Fruit fly (Drosophila melanogaster) whole organism, embryonic: ENCODE data around the gene CG12182.

ENCODE experiments used
- B-H2 ChIP-seq: fragments of 200-800 bp; sonication (Bioruptor generic); optimal IDR thresholded peaks from 2 replicates; lab custom pipeline; 2018; ENCODE audit warnings: missing biosample characterization, mild to moderate bottlenecking, missing genetic modification characterization
- C15 ChIP-seq: fragments of 200-800 bp; sonication (Bioruptor generic); IDR thresholded peaks from 3 replicates; pipeline ENCODE4 v1.3.6; 2022; ENCODE audit warnings: missing biosample characterization, missing genetic modification characterization
- CG10267 ChIP-seq: fragments of 200-800 bp; sonication (Bioruptor generic); optimal IDR thresholded peaks from 2 replicates; lab custom pipeline; 2018; ENCODE audit warnings: missing biosample characterization, mild to moderate bottlenecking, missing genetic modification characterization, moderate library complexity
- CG10462 ChIP-seq: fragments of 200-800 bp; sonication (Bioruptor generic); optimal IDR thresholded peaks from 2 replicates; lab custom pipeline; 2016; ENCODE audit warnings: missing biosample characterization, missing genetic modification characterization
- CG11560 ChIP-seq: fragments of 200-800 bp; sonication (Bioruptor generic); IDR thresholded peaks from 3 replicates; pipeline ENCODE4 v1.3.6; 2022; ENCODE audit warnings: missing biosample characterization, missing genetic modification characterization
- CG13287 ChIP-seq: fragments of 200-800 bp; sonication (Bioruptor generic); IDR thresholded peaks from 2 replicates; pipeline ENCODE4 v1.3.6; 2022; ENCODE audit warnings: missing biosample characterization, missing genetic modification characterization; ENCODE audit not compliant: partially characterized antibody
- CG14667 ChIP-seq: fragments of 200-800 bp; sonication (Bioruptor generic); IDR thresholded peaks from 2 replicates; pipeline ENCODE4 v1.3.6; 2022; ENCODE audit warnings: missing biosample characterization, missing genetic modification characterization
- CG16863 ChIP-seq: fragments of 200-800 bp; sonication (Bioruptor generic); optimal IDR thresholded peaks from 3 replicates; lab custom pipeline; 2016; ENCODE audit warnings: missing biosample characterization, missing genetic modification characterization
- CG18619 ChIP-seq: fragments of 200-800 bp; sonication (Bioruptor generic); optimal IDR thresholded peaks from 3 replicates; lab custom pipeline; 2017; ENCODE audit warnings: missing biosample characterization, mild to moderate bottlenecking, missing genetic modification characterization
- CG2120 ChIP-seq: fragments of 200-800 bp; sonication (Bioruptor generic); optimal IDR thresholded peaks from 3 replicates; lab custom pipeline; 2016; ENCODE audit warnings: missing biosample characterization, missing genetic modification characterization
- CG2129 ChIP-seq: fragments of 200-800 bp; sonication (Bioruptor generic); IDR thresholded peaks from 2 replicates; pipeline ENCODE4 v1.3.6; 2022; ENCODE audit warnings: missing biosample characterization, missing genetic modification characterization; ENCODE audit not compliant: partially characterized antibody
- CG34422 ChIP-seq: fragments of 200-800 bp; sonication (Bioruptor generic); IDR thresholded peaks from 3 replicates; pipeline ENCODE4 v1.3.6; 2022; ENCODE audit warnings: missing biosample characterization, missing genetic modification characterization
- CG4404 ChIP-seq: fragments of 200-800 bp; sonication (Bioruptor generic); IDR thresholded peaks from 2 replicates; pipeline ENCODE4 v1.3.6; 2022; ENCODE audit warnings: missing biosample characterization, missing genetic modification characterization
- CG7745 ChIP-seq: fragments of 200-800 bp; sonication (Bioruptor generic); optimal IDR thresholded peaks from 2 replicates; lab custom pipeline; 2018; ENCODE audit warnings: missing biosample characterization, mild to moderate bottlenecking, missing genetic modification characterization, moderate library complexity
- CG8089 ChIP-seq: fragments of 200-800 bp; sonication (Bioruptor generic); optimal IDR thresholded peaks from 3 replicates; lab custom pipeline; 2016; ENCODE audit warnings: missing biosample characterization, missing genetic modification characterization
- CG9817 ChIP-seq: fragments of 200-800 bp; sonication (Bioruptor generic); optimal IDR thresholded peaks from 2 replicates; lab custom pipeline; 2018; ENCODE audit warnings: missing biosample characterization, mild to moderate bottlenecking, missing genetic modification characterization, moderate library complexity
- CG9876 ChIP-seq: fragments of 200-800 bp; sonication (Bioruptor generic); optimal IDR thresholded peaks from 2 replicates; lab custom pipeline; 2016; ENCODE audit warnings: missing biosample characterization, missing genetic modification characterization
- Dbx ChIP-seq: fragments of 200-800 bp; sonication (Bioruptor generic); IDR thresholded peaks from 3 replicates; pipeline ENCODE4 v1.3.6; 2022; ENCODE audit warnings: missing biosample characterization, missing genetic modification characterization
- Dek ChIP-seq: fragments of 200-800 bp; sonication (Bioruptor generic); optimal IDR thresholded peaks from 3 replicates; lab custom pipeline; 2019; ENCODE audit warnings: missing biosample characterization, mild to moderate bottlenecking, missing genetic modification characterization, moderate library complexity
- Ets65A ChIP-seq: fragments of 200-800 bp; sonication (Bioruptor generic); peaks from one replicate; lab custom pipeline; 2016; ENCODE audit warnings: missing biosample characterization, missing genetic modification characterization
- HLH4C ChIP-seq: fragments of 200-800 bp; sonication (Bioruptor generic); IDR thresholded peaks from 3 replicates; pipeline ENCODE4 v1.3.6; 2022; ENCODE audit warnings: missing biosample characterization, missing genetic modification characterization; ENCODE audit not compliant: partially characterized antibody
- Hand ChIP-seq: fragments of 200-800 bp; sonication (Bioruptor generic); optimal IDR thresholded peaks from 2 replicates; lab custom pipeline; 2017; ENCODE audit warnings: mild to moderate bottlenecking, missing biosample characterization, missing genetic modification reagents, missing genetic modification characterization
- HmgD ChIP-seq: fragments of 200-800 bp; sonication (Bioruptor generic); optimal IDR thresholded peaks from 3 replicates; lab custom pipeline; 2016; ENCODE audit warnings: missing biosample characterization, missing genetic modification characterization
- HmgZ ChIP-seq: fragments of 200-800 bp; sonication (Bioruptor generic); optimal IDR thresholded peaks from 2 replicates; lab custom pipeline; 2018; ENCODE audit warnings: missing biosample characterization, mild to moderate bottlenecking, missing genetic modification characterization
- Jarid2 ChIP-seq: fragments of 200-800 bp; sonication (Bioruptor generic); optimal IDR thresholded peaks from 3 replicates; lab custom pipeline; 2017; ENCODE audit warnings: mild to moderate bottlenecking, missing biosample characterization, missing genetic modification reagents, missing genetic modification characterization
- Lhr ChIP-seq: fragments of 200-800 bp; sonication (Bioruptor generic); optimal IDR thresholded peaks from 3 replicates; lab custom pipeline; 2017; ENCODE audit warnings: mild to moderate bottlenecking, missing biosample characterization, missing genetic modification reagents, missing genetic modification characterization
- Max ChIP-seq: fragments of 200-800 bp; sonication (Bioruptor generic); optimal IDR thresholded peaks from 2 replicates; lab custom pipeline; 2016; ENCODE audit warnings: missing biosample characterization, mild to moderate bottlenecking, missing genetic modification characterization
- Med ChIP-seq: fragments of 200-800 bp; sonication (Bioruptor generic); peaks from one replicate; lab custom pipeline; 2016; ENCODE audit warnings: missing biosample characterization, missing genetic modification characterization, mild to moderate bottlenecking, inconsistent platforms, moderate library complexity
- Nf-YA ChIP-seq: fragments of 200-800 bp; sonication (Bioruptor generic); IDR thresholded peaks from 2 replicates; pipeline ENCODE4 v1.3.6; 2022; ENCODE audit warnings: missing biosample characterization, missing genetic modification characterization
- PHDP ChIP-seq: fragments of 200-800 bp; sonication (Bioruptor generic); optimal IDR thresholded peaks from 3 replicates; lab custom pipeline; 2018; ENCODE audit warnings: missing biosample characterization, mild to moderate bottlenecking, missing genetic modification characterization, moderate library complexity
- Ptx1 ChIP-seq: fragments of 200-800 bp; sonication (Bioruptor generic); IDR thresholded peaks from 2 replicates; pipeline ENCODE4 v1.3.6; 2022; ENCODE audit warnings: missing biosample characterization, missing genetic modification characterization
- TFAM ChIP-seq: fragments of 200-800 bp; sonication (Bioruptor generic); optimal IDR thresholded peaks from 2 replicates; lab custom pipeline; 2017; ENCODE audit warnings: missing biosample characterization, missing genetic modification characterization, inconsistent platforms
- dpn ChIP-seq, 2 experiments: fragments of 200-800 bp; sonication (Bioruptor generic); optimal IDR thresholded peaks; 3 replicates each; lab custom pipeline; 2016; ENCODE audit warnings: missing biosample characterization in 2 of 2, missing genetic modification characterization in 2 of 2
- gcm ChIP-seq: fragments of 200-800 bp; sonication (Bioruptor generic); optimal IDR thresholded peaks from 2 replicates; lab custom pipeline; 2019; ENCODE audit warnings: missing biosample characterization, mild to moderate bottlenecking, missing genetic modification characterization, moderate library complexity
- grn ChIP-seq: fragments of 200-800 bp; sonication (Bioruptor generic); optimal IDR thresholded peaks from 3 replicates; lab custom pipeline; 2017; ENCODE audit warnings: missing biosample characterization, missing genetic modification characterization
- insv ChIP-seq, 2 experiments: fragments of 200-800 bp; sonication (Bioruptor generic); optimal IDR thresholded peaks; 3 replicates each; lab custom pipeline; 2016 to 2018; ENCODE audit warnings: missing biosample characterization in 2 of 2, missing genetic modification characterization in 2 of 2
- lbe ChIP-seq: fragments of 200-800 bp; sonication (Bioruptor generic); optimal IDR thresholded peaks from 2 replicates; lab custom pipeline; 2016; ENCODE audit warnings: missing biosample characterization, mild to moderate bottlenecking, missing genetic modification characterization
- lilli ChIP-seq: fragments of 200-800 bp; sonication (Bioruptor generic); optimal IDR thresholded peaks from 3 replicates; lab custom pipeline; 2016; ENCODE audit warnings: missing biosample characterization, missing genetic modification characterization
- mld ChIP-seq: fragments of 200-800 bp; sonication (Bioruptor generic); IDR thresholded peaks from 3 replicates; pipeline ENCODE4 v1.3.6; 2022; ENCODE audit warnings: missing biosample characterization, missing genetic modification characterization; ENCODE audit not compliant: partially characterized antibody
- oc ChIP-seq: fragments of 200-800 bp; sonication (Bioruptor generic); optimal IDR thresholded peaks from 2 replicates; lab custom pipeline; 2018; ENCODE audit warnings: missing biosample characterization, mild to moderate bottlenecking, missing genetic modification characterization, moderate library complexity
- onecut ChIP-seq: fragments of 200-800 bp; sonication (Bioruptor generic); IDR thresholded peaks from 2 replicates; pipeline ENCODE4 v1.3.6; 2022; ENCODE audit warnings: missing biosample characterization, missing genetic modification characterization
- org-1 ChIP-seq: fragments of 200-800 bp; sonication (Bioruptor generic); optimal IDR thresholded peaks from 2 replicates; lab custom pipeline; 2017; ENCODE audit warnings: missing biosample characterization, missing genetic modification characterization
- otp ChIP-seq: fragments of 200-800 bp; sonication (Bioruptor generic); IDR thresholded peaks from 3 replicates; pipeline ENCODE4, ENCODE4 v1.3.6; 2022; ENCODE audit warnings: missing biosample characterization, missing genetic modification characterization
- p53 ChIP-seq: fragments of 200-800 bp; sonication (Bioruptor generic); optimal IDR thresholded peaks from 2 replicates; lab custom pipeline; 2016; ENCODE audit warnings: missing biosample characterization, missing genetic modification characterization
- pho ChIP-seq: fragments of 200-800 bp; sonication (Bioruptor generic); optimal IDR thresholded peaks from 2 replicates; lab custom pipeline; 2016; ENCODE audit warnings: missing biosample characterization, missing genetic modification characterization
- scrt ChIP-seq: fragments of 200-800 bp; sonication (Bioruptor generic); optimal IDR thresholded peaks from 2 replicates; lab custom pipeline; 2018; ENCODE audit warnings: missing biosample characterization, mild to moderate bottlenecking, missing genetic modification characterization, moderate library complexity
- tna ChIP-seq: fragments of 200-800 bp; sonication (Bioruptor generic); IDR thresholded peaks from 2 replicates; pipeline ENCODE4 v1.3.6; 2022; ENCODE audit warnings: missing biosample characterization, missing genetic modification characterization; ENCODE audit not compliant: partially characterized antibody
- vfl ChIP-seq: fragments of 200-800 bp; sonication (Bioruptor generic); optimal IDR thresholded peaks from 2 replicates; lab custom pipeline; 2016; ENCODE audit warnings: missing biosample characterization, missing genetic modification characterization
- yki ChIP-seq: fragments of >200 bp; optimal IDR thresholded peaks from 3 replicates; lab custom pipeline; 2018
- zen ChIP-seq: fragments of 200-800 bp; sonication (Bioruptor generic); optimal IDR thresholded peaks from 3 replicates; lab custom pipeline; 2018; ENCODE audit warnings: missing biosample characterization, mild to moderate bottlenecking, missing genetic modification characterization, moderate library complexity

The CG12182 gene

DNA sequence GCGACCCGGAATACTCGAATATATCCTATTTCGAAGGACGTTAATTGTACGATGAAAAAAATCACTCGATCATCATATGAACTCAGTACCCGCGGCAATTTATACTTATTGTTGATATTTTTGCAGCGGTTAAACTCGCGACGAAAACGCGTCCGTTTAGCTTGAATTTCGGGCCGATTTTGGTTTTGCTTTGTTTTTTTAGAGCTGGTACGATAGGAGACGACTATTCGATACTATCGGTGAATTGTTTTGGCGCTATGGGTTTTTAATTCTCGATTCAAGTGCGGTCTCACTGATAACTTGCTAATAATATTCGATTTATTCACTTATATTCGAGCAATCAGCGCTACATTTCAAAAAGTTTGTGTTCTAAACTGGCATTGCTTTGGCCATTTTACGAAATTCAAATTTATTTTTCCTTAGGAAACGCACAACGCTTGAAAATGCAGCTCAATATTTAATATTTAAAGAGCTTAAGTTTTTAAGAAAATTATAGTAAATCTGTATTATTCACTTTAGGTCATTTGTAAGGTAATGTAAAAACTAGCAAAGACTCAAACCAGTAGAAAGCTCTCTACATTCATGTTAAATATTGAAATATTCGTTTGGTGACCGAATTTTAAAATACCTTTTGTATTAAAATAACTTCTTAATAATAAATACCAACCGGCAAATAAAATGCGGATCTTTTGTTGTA, 45.1 kb downstream of the CG12182 start, which contains the start of gene Spn (continued):
- TF ChIP-seq CG8089 = no peak
- TF ChIP-seq Jarid2 (GFP tag; lab: Kevin White, UChicago) = peak; percentile 81
- peak; percentile 31 for TF ChIP-seq CG2120 (GFP tag; lab: Kevin White, UChicago)
- peak; percentile 11 for TF ChIP-seq CG18619 (GFP tag; lab: Kevin White, UChicago)
- TF ChIP-seq Max = no peak
- TF ChIP-seq CG34422 (GFP tag; lab: Robert Waterston, UW) = no peak
- TF ChIP-seq HmgZ = peak; percentile 70
- no peak for TF ChIP-seq CG4404
- TF ChIP-seq otp (GFP tag; lab: Robert Waterston, UW) = no peak
- no peak for TF ChIP-seq oc (tag; lab: Kevin White, UChicago)
- TF ChIP-seq p53 (GFP tag; lab: Kevin White, UChicago) = no peak
- TF ChIP-seq Nf-YA (GFP tag; lab: Robert Waterston, UW) = no peak
- no peak for TF ChIP-seq TFAM (GFP tag; lab: Kevin White, UChicago)
- peak; percentile 40 for TF ChIP-seq pho (GFP tag; lab: Kevin White, UChicago)
- peak; percentile 93 for TF ChIP-seq mld
- TF ChIP-seq B-H2 = peak; percentile 30
- TF ChIP-seq Med = peak; percentile 93
- TF ChIP-seq tna (GFP tag; lab: Robert Waterston, UW) = peak; percentile 97
- peak; percentile 96 for TF ChIP-seq HLH4C (GFP tag; lab: Robert Waterston, UW)
- TF ChIP-seq CG10462 = no peak
- TF ChIP-seq PHDP (tag; lab: Kevin White, UChicago) = peak; percentile 15
- peak; percentile 8 for TF ChIP-seq grn (GFP tag; lab: Kevin White, UChicago)
- peak; percentile 96 for TF ChIP-seq CG2129 (GFP tag; lab: Robert Waterston, UW)
- TF ChIP-seq dpn (GFP tag; optimal IDR thresholded peaks at IDR 0.05; lab: Kevin White, UChicago) = peak; percentile 27 to 33
- peak; percentile 61 for TF ChIP-seq CG10267 (tag; lab: Kevin White, UChicago)
- peak; percentile 22 for TF ChIP-seq lbe (GFP tag; lab: Kevin White, UChicago)
- peak; percentile 99 for TF ChIP-seq CG13287 (GFP tag; lab: Robert Waterston, UW)
- TF ChIP-seq onecut (GFP tag; lab: Robert Waterston, UW) = no peak
- peak; percentile 63; the same call in 2 of the 3 replicates for TF ChIP-seq Dbx (GFP tag; lab: Robert Waterston, UW)
- no peak for TF ChIP-seq Ets65A (GFP tag; lab: Kevin White, UChicago)
- no peak for TF ChIP-seq CG9817
- peak; percentile 11 for TF ChIP-seq Dek
- no peak for TF ChIP-seq CG9876 (GFP tag; lab: Kevin White, UChicago)
- no peak for TF ChIP-seq CG16863
- TF ChIP-seq Lhr = peak; percentile 86
- TF ChIP-seq vfl (GFP tag; lab: Kevin White, UChicago) = no peak
- no peak for TF ChIP-seq scrt (GFP tag; lab: Kevin White, UChicago)
- peak in 1 of 2 experiments; percentile 25 for TF ChIP-seq insv (GFP tag; optimal IDR thresholded peaks at IDR 0.05; lab: Kevin White, UChicago)
- peak; percentile 99 for TF ChIP-seq CG11560 (tag; lab: Robert Waterston, UW)
- no peak for TF ChIP-seq yki (lab: Kevin White, UChicago)
- TF ChIP-seq gcm = no peak
- TF ChIP-seq lilli (GFP tag; lab: Kevin White, UChicago) = peak; percentile 51
- TF ChIP-seq CG14667 (GFP tag; lab: Robert Waterston, UW) = no peak
- peak; percentile 50 for TF ChIP-seq HmgD
- no peak for TF ChIP-seq CG7745
- TF ChIP-seq zen = peak; percentile 46
- TF ChIP-seq org-1 (GFP tag; lab: Kevin White, UChicago) = no peak
- no peak for TF ChIP-seq Ptx1
- TF ChIP-seq C15 (GFP tag; lab: Robert Waterston, UW) = no peak
- TF ChIP-seq Hand (GFP tag; lab: Kevin White, UChicago) = peak; percentile 13
